Fruit fly (Drosophila melanogaster): Measurements from ENCODE around the gene CG10366.

CG10366 gene

DNA sequence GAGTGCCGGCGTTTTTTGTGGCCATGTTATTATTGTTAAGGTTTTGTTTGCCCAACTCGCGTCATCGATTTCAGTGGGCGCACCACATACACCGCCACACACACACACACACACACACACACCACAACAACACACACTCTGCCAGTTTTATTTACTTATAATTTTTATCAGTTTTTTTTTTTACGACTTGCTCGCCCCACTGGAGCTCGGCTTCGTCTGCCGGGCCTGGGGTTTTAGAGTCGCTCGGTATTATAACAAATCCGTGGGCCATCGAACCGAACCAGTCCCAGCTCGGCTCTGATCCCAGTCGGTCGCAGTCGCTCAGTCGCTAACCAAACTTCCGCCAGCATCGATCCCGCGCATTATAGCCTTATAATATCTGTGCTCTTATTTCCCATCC, 34.6 kb upstream of the CG10366 start:
- TF ChIP-seq org-1 (GFP tag; optimal IDR thresholded peaks at IDR 0.05) = no peak
- no peak for TF ChIP-seq cad (GFP tag; optimal IDR thresholded peaks at IDR 0.05)
- no peak for TF ChIP-seq tll (GFP tag; optimal IDR thresholded peaks at IDR 0.05)
- peak; percentile 50; the same call in 1 of the 3 replicates for TF ChIP-seq so (GFP tag; IDR thresholded peaks at IDR 0.05)
- TF ChIP-seq CG2875 (GFP tag; optimal IDR thresholded peaks at IDR 0.05) = peak; percentile 17
- TF ChIP-seq Poxn (GFP tag; IDR thresholded peaks at IDR 0.05) = no peak
- TF ChIP-seq h (optimal IDR thresholded peaks at IDR 0.05) = no peak
- TF ChIP-seq sqz (GFP tag; optimal IDR thresholded peaks at IDR 0.05) = peak; percentile 93
- no peak for TF ChIP-seq Dfd (GFP tag; optimal IDR thresholded peaks at IDR 0.05)
- no peak for TF ChIP-seq Dll (GFP tag; IDR thresholded peaks at IDR 0.05; ENCODE audit: partially characterized antibody)
- TF ChIP-seq CG10543 (GFP tag; optimal IDR thresholded peaks at IDR 0.05) = peak; percentile 88
- peak; percentile 61; the same call in 1 of the 3 replicates for TF ChIP-seq CG2199 (GFP tag; IDR thresholded peaks at IDR 0.05)
- no peak for TF ChIP-seq CG32772 (GFP tag; IDR thresholded peaks at IDR 0.05)
- TF ChIP-seq CG18764 (GFP tag; optimal IDR thresholded peaks at IDR 0.05) = no peak
- TF ChIP-seq hbn (GFP tag; IDR thresholded peaks at IDR 0.05; ENCODE audit: partially characterized antibody) = no peak
- no peak for TF ChIP-seq CG6791 (GFP tag; IDR thresholded peaks at IDR 0.05; ENCODE audit: partially characterized antibody)
- TF ChIP-seq tin (GFP tag; optimal IDR thresholded peaks at IDR 0.05) = no peak
- TF ChIP-seq Ada2b (GFP tag; IDR thresholded peaks at IDR 0.05) = no peak
- no peak for TF ChIP-seq exex (tag; optimal IDR thresholded peaks at IDR 0.05)
- TF ChIP-seq Sox100B (GFP tag; optimal IDR thresholded peaks at IDR 0.05) = no peak
- peak; percentile 92 for TF ChIP-seq CG5180 (GFP tag; optimal IDR thresholded peaks at IDR 0.05)
- no peak for TF ChIP-seq bab2 (GFP tag; optimal IDR thresholded peaks at IDR 0.05)
- TF ChIP-seq mirr (GFP tag; optimal IDR thresholded peaks at IDR 0.05) = peak; percentile 40
- no peak for TF ChIP-seq Bgb (GFP tag; IDR thresholded peaks at IDR 0.05; ENCODE audit: partially characterized antibody)
- 0 out of 3 replicates have a peak, but pooled peaks have one; percentile 6 for TF ChIP-seq gce (GFP tag; IDR thresholded peaks at IDR 0.05)
- peak; percentile 10 for TF ChIP-seq pho (GFP tag; optimal IDR thresholded peaks at IDR 0.05)
- TF ChIP-seq caup (GFP tag; optimal IDR thresholded peaks at IDR 0.05; ENCODE audit: severe bottlenecking) = peak; percentile 47
- TF ChIP-seq Nf-YA (GFP tag; IDR thresholded peaks at IDR 0.05) = no peak
- TF ChIP-seq Nf-YB (GFP tag; optimal IDR thresholded peaks at IDR 0.05) = peak; percentile 49
- TF ChIP-seq Ets65A (GFP tag) = no peak
- no peak for TF ChIP-seq eyg (GFP tag; optimal IDR thresholded peaks at IDR 0.05)
- no peak for TF ChIP-seq usp (GFP tag; optimal IDR thresholded peaks at IDR 0.05)
- TF ChIP-seq dysf (GFP tag; IDR thresholded peaks at IDR 0.05) = 0 out of 3 replicates have a peak, but pooled peaks have one; percentile 23
- 0 out of 2 replicates have a peak, but pooled peaks have one; percentile 40 for TF ChIP-seq bbx (GFP tag; IDR thresholded peaks at IDR 0.05; ENCODE audit: partially characterized antibody)
- no peak for TF ChIP-seq wdn (GFP tag; IDR thresholded peaks at IDR 0.05)
- no peak for TF ChIP-seq CG13775 (GFP tag; optimal IDR thresholded peaks at IDR 0.05)
- peak; percentile 69; the same call in 1 of the 2 replicates for TF ChIP-seq vvl (GFP tag; IDR thresholded peaks at IDR 0.05)
- no peak for TF ChIP-seq CG10462 (GFP tag; optimal IDR thresholded peaks at IDR 0.05)
- TF ChIP-seq oc (tag; optimal IDR thresholded peaks at IDR 0.05) = peak; percentile 62
- TF ChIP-seq Atf6 (GFP tag; IDR thresholded peaks at IDR 0.05) = peak; percentile 42; the same call in 1 of the 2 replicates
- TF ChIP-seq Deaf1 (tag; optimal IDR thresholded peaks at IDR 0.05) = peak; percentile 95
- peak; percentile 54 for TF ChIP-seq CG15514 (GFP tag; optimal IDR thresholded peaks at IDR 0.05)
- TF ChIP-seq corto (GFP tag; optimal IDR thresholded peaks at IDR 0.05) = peak; percentile 35
- peak; percentile 48 for TF ChIP-seq CrebB (tag; optimal IDR thresholded peaks at IDR 0.05)
- TF ChIP-seq vnd (GFP tag; IDR thresholded peaks at IDR 0.05; ENCODE audit: partially characterized antibody) = no peak
- TF ChIP-seq sens (GFP tag) = no peak
- peak; percentile 78 for TF ChIP-seq nom (GFP tag; optimal IDR thresholded peaks at IDR 0.05)
- TF ChIP-seq CG17802 (tag; optimal IDR thresholded peaks at IDR 0.05) = no peak
- no peak for TF ChIP-seq CG7928 (GFP tag; optimal IDR thresholded peaks at IDR 0.05)
- TF ChIP-seq CG11560 (tag; IDR thresholded peaks at IDR 0.05) = no peak
- no peak for TF ChIP-seq CG1602 (GFP tag; optimal IDR thresholded peaks at IDR 0.05)

Measured in whole organism, embryonic.